Fruit fly (Drosophila melanogaster) whole organism, embryonic: ENCODE results near the gene CG33631.

Experiments
- Aef1 ChIP-seq: fragments of 200-800 bp; sonication (Bioruptor generic); IDR thresholded peaks from 3 replicates; pipeline ENCODE4 v1.3.6; 2022; ENCODE audit warnings: missing biosample characterization, missing genetic modification characterization
- B-H1 ChIP-seq: fragments of 200-800 bp; sonication (Bioruptor generic); IDR thresholded peaks from 3 replicates; pipeline ENCODE4 v1.3.6; 2022; ENCODE audit warnings: missing biosample characterization, missing genetic modification characterization
- Bteb2 ChIP-seq: fragments of 200-800 bp; sonication (Bioruptor generic); optimal IDR thresholded peaks from 2 replicates; lab custom pipeline; 2016; ENCODE audit warnings: missing biosample characterization, missing genetic modification characterization
- CG10959 ChIP-seq: fragments of 200-800 bp; sonication (Bioruptor generic); IDR thresholded peaks from 2 replicates; pipeline ENCODE4 v1.3.6; 2022; ENCODE audit warnings: missing biosample characterization, missing genetic modification characterization
- CG11456 ChIP-seq: fragments of 200-800 bp; sonication (Bioruptor generic); IDR thresholded peaks from 3 replicates; pipeline ENCODE4 v1.3.6; 2022; ENCODE audit warnings: missing biosample characterization, missing genetic modification characterization
- CG13624 ChIP-seq: fragments of 200-800 bp; sonication (Bioruptor generic); optimal IDR thresholded peaks from 2 replicates; lab custom pipeline; 2016; ENCODE audit warnings: missing biosample characterization, missing genetic modification characterization
- CG14441 ChIP-seq: fragments of 200-800 bp; sonication (Bioruptor generic); IDR thresholded peaks from 2 replicates; pipeline ENCODE4 v1.3.6; 2022; ENCODE audit warnings: missing biosample characterization, missing genetic modification characterization
- CG14667 ChIP-seq: fragments of 200-800 bp; sonication (Bioruptor generic); IDR thresholded peaks from 2 replicates; pipeline ENCODE4 v1.3.6; 2022; ENCODE audit warnings: missing biosample characterization, missing genetic modification characterization
- CG1529 ChIP-seq: fragments of 200-800 bp; sonication (Bioruptor generic); optimal IDR thresholded peaks from 3 replicates; lab custom pipeline; 2018; ENCODE audit warnings: missing biosample characterization, missing genetic modification characterization
- CG1647 ChIP-seq: fragments of 200-800 bp; sonication (Bioruptor generic); optimal IDR thresholded peaks from 3 replicates; lab custom pipeline; 2016; ENCODE audit warnings: missing biosample characterization, missing genetic modification characterization
- CG17328 ChIP-seq: fragments of 200-800 bp; sonication (Bioruptor generic); IDR thresholded peaks from 2 replicates; pipeline ENCODE4 v1.3.6; 2022; ENCODE audit warnings: missing biosample characterization, missing genetic modification characterization
- CG2120 ChIP-seq: fragments of 200-800 bp; sonication (Bioruptor generic); optimal IDR thresholded peaks from 3 replicates; lab custom pipeline; 2016; ENCODE audit warnings: missing biosample characterization, missing genetic modification characterization
- CG33557 ChIP-seq: fragments of 200-800 bp; sonication (Bioruptor generic); optimal IDR thresholded peaks from 2 replicates; lab custom pipeline; 2019; ENCODE audit warnings: missing biosample characterization, mild to moderate bottlenecking, missing genetic modification characterization, moderate library complexity
- CG34376 ChIP-seq: fragments of 200-800 bp; sonication (Bioruptor generic); optimal IDR thresholded peaks from 2 replicates; lab custom pipeline; 2018; ENCODE audit warnings: missing biosample characterization, mild to moderate bottlenecking, missing genetic modification characterization
- CG3726 ChIP-seq: fragments of 200-800 bp; sonication (Bioruptor generic); IDR thresholded peaks from 3 replicates; pipeline ENCODE4, ENCODE4 v1.3.6; 2022; ENCODE audit warnings: missing biosample characterization, missing genetic modification characterization
- CG43689 ChIP-seq: fragments of 200-800 bp; sonication (Bioruptor generic); IDR thresholded peaks from 2 replicates; pipeline ENCODE4 v1.3.6; 2022; ENCODE audit warnings: missing biosample characterization, missing genetic modification characterization
- CG7839 ChIP-seq: fragments of 200-800 bp; sonication (Bioruptor generic); optimal IDR thresholded peaks from 3 replicates; lab custom pipeline; 2018; ENCODE audit warnings: missing biosample characterization, mild to moderate bottlenecking, missing genetic modification characterization, moderate library complexity
- CG7963 ChIP-seq: fragments of 200-800 bp; sonication (Bioruptor generic); IDR thresholded peaks from 3 replicates; pipeline ENCODE4 v1.3.6; 2022; ENCODE audit warnings: missing biosample characterization, missing genetic modification characterization; ENCODE audit not compliant: partially characterized antibody
- CG8089 ChIP-seq: fragments of 200-800 bp; sonication (Bioruptor generic); optimal IDR thresholded peaks from 3 replicates; lab custom pipeline; 2016; ENCODE audit warnings: missing biosample characterization, missing genetic modification characterization
- CG8359 ChIP-seq: fragments of 200-800 bp; sonication (Bioruptor generic); optimal IDR thresholded peaks from 2 replicates; lab custom pipeline; 2017; ENCODE audit warnings: missing biosample characterization, mild to moderate bottlenecking, missing genetic modification characterization, borderline replicate concordance
- CG8944 ChIP-seq: fragments of 200-800 bp; sonication (Bioruptor generic); optimal IDR thresholded peaks from 3 replicates; lab custom pipeline; 2016; ENCODE audit warnings: missing biosample characterization, missing genetic modification characterization
- CG9797 ChIP-seq: fragments of 200-800 bp; sonication (Bioruptor generic); optimal IDR thresholded peaks from 3 replicates; lab custom pipeline; 2018; ENCODE audit warnings: missing biosample characterization, mild to moderate bottlenecking, missing genetic modification characterization
- D19A ChIP-seq: fragments of 200-800 bp; optimal IDR thresholded peaks from 3 replicates; lab custom pipeline; 2019; ENCODE audit warnings: missing biosample characterization, mild to moderate bottlenecking, missing genetic modification characterization, moderate library complexity
- Dip3 ChIP-seq: fragments of 200-800 bp; sonication (Bioruptor generic); optimal IDR thresholded peaks from 3 replicates; lab custom pipeline; 2016; ENCODE audit warnings: missing biosample characterization, missing genetic modification characterization
- ERR ChIP-seq: fragments of 200-800 bp; sonication (Bioruptor generic); optimal IDR thresholded peaks from 2 replicates; lab custom pipeline; 2016; ENCODE audit warnings: missing biosample characterization, missing genetic modification characterization
- HmgZ ChIP-seq: fragments of 200-800 bp; sonication (Bioruptor generic); optimal IDR thresholded peaks from 2 replicates; lab custom pipeline; 2018; ENCODE audit warnings: missing biosample characterization, mild to moderate bottlenecking, missing genetic modification characterization
- Lim3 ChIP-seq: fragments of 200-800 bp; sonication (Bioruptor generic); IDR thresholded peaks from 2 replicates; pipeline ENCODE4 v1.3.6; 2022; ENCODE audit warnings: missing biosample characterization, missing genetic modification characterization
- MESR4 ChIP-seq: fragments of 200-800 bp; sonication (Bioruptor generic); optimal IDR thresholded peaks from 2 replicates; lab custom pipeline; 2018; ENCODE audit warnings: missing biosample characterization, mild to moderate bottlenecking, missing genetic modification characterization, moderate library complexity
- Mad ChIP-seq: fragments of 200-800 bp; sonication (Bioruptor generic); optimal IDR thresholded peaks from 2 replicates; lab custom pipeline; 2016; ENCODE audit warnings: missing biosample characterization, missing genetic modification characterization
- Nf-YB ChIP-seq: fragments of 200-800 bp; sonication (Bioruptor generic); optimal IDR thresholded peaks from 3 replicates; lab custom pipeline; 2019; ENCODE audit warnings: missing biosample characterization, mild to moderate bottlenecking, missing genetic modification characterization, moderate library complexity
- Side ChIP-seq: fragments of 200-800 bp; sonication (Bioruptor generic); optimal IDR thresholded peaks from 2 replicates; lab custom pipeline; 2016; ENCODE audit warnings: missing biosample characterization, missing genetic modification characterization
- chm ChIP-seq: fragments of 200-800 bp; sonication (Bioruptor generic); IDR thresholded peaks from 2 replicates; pipeline ENCODE4 v1.3.6; 2022; ENCODE audit warnings: missing biosample characterization, missing genetic modification characterization
- dati ChIP-seq: fragments of 200-800 bp; sonication (Bioruptor generic); IDR thresholded peaks from 2 replicates; pipeline ENCODE4 v1.3.6; 2022; ENCODE audit warnings: missing biosample characterization, missing genetic modification characterization
- dm ChIP-seq: fragments of 200-800 bp; sonication (Bioruptor generic); optimal IDR thresholded peaks from 3 replicates; lab custom pipeline; 2016; ENCODE audit warnings: missing biosample characterization, missing genetic modification characterization
- dpn ChIP-seq, 2 experiments: fragments of 200-800 bp; sonication (Bioruptor generic); optimal IDR thresholded peaks; 3 replicates each; lab custom pipeline; 2016; ENCODE audit warnings: missing biosample characterization in 2 of 2, missing genetic modification characterization in 2 of 2
- esg ChIP-seq: fragments of 200-800 bp; sonication (Bioruptor generic); conservative IDR thresholded peaks from 2 replicates; pipeline ENCODE4 v1.3.6; 2022; ENCODE audit warnings: missing biosample characterization, missing genetic modification characterization
- her ChIP-seq: fragments of 200-800 bp; sonication (Bioruptor generic); optimal IDR thresholded peaks from 2 replicates; lab custom pipeline; 2016; ENCODE audit warnings: missing biosample characterization, missing genetic modification characterization
- kni ChIP-seq: fragments of 200-800 bp; sonication (Bioruptor generic); optimal IDR thresholded peaks from 3 replicates; lab custom pipeline; 2017; ENCODE audit warnings: mild to moderate bottlenecking, missing biosample characterization, missing genetic modification reagents, missing genetic modification characterization
- lbe ChIP-seq: fragments of 200-800 bp; sonication (Bioruptor generic); optimal IDR thresholded peaks from 2 replicates; lab custom pipeline; 2016; ENCODE audit warnings: missing biosample characterization, mild to moderate bottlenecking, missing genetic modification characterization
- maf-S ChIP-seq: fragments of 200-800 bp; sonication (Bioruptor generic); optimal IDR thresholded peaks from 2 replicates; lab custom pipeline; 2016; ENCODE audit warnings: missing biosample characterization, missing genetic modification characterization
- pb ChIP-seq: fragments of 200-800 bp; sonication (Bioruptor generic); optimal IDR thresholded peaks from 3 replicates; lab custom pipeline; 2016; ENCODE audit warnings: missing biosample characterization, missing genetic modification characterization
- pum ChIP-seq: fragments of 200-800 bp; sonication (Bioruptor generic); optimal IDR thresholded peaks from 2 replicates; lab custom pipeline; 2016; ENCODE audit warnings: missing biosample characterization, missing genetic modification characterization
- sim ChIP-seq: fragments of 200-800 bp; sonication (Bioruptor generic); IDR thresholded peaks from 2 replicates; pipeline ENCODE4 v1.3.6; 2022; ENCODE audit warnings: missing biosample characterization, missing genetic modification characterization
- sob ChIP-seq: fragments of 200-800 bp; sonication (Bioruptor generic); IDR thresholded peaks from 2 replicates; pipeline ENCODE4 v1.3.6; 2022; ENCODE audit warnings: missing biosample characterization, missing genetic modification characterization
- stc ChIP-seq: fragments of 200-800 bp; sonication (Bioruptor generic); IDR thresholded peaks from 2 replicates; pipeline ENCODE4 v1.3.6; 2022; ENCODE audit warnings: missing biosample characterization, missing genetic modification characterization
- tll ChIP-seq, 2 experiments: fragments of 200-800 bp in 1 of 2; fragments of >200 bp in 1 of 2; sonication (Bioruptor generic) in 1 of 2; optimal IDR thresholded peaks; 2 replicates each; lab custom pipeline; 2017 to 2019; ENCODE audit warnings: missing biosample characterization in 2 of 2, missing genetic modification characterization in 2 of 2, mild to moderate bottlenecking in 1 of 2, moderate library complexity in 1 of 2
- tna ChIP-seq: fragments of 200-800 bp; sonication (Bioruptor generic); IDR thresholded peaks from 2 replicates; pipeline ENCODE4 v1.3.6; 2022; ENCODE audit warnings: missing biosample characterization, missing genetic modification characterization; ENCODE audit not compliant: partially characterized antibody
- tx ChIP-seq: fragments of 200-800 bp; sonication (Bioruptor generic); optimal IDR thresholded peaks from 2 replicates; lab custom pipeline; 2016; ENCODE audit warnings: missing biosample characterization, missing genetic modification characterization
- vvl ChIP-seq: fragments of 200-800 bp; sonication (Bioruptor generic); IDR thresholded peaks from 2 replicates; pipeline ENCODE4 v1.3.6; 2022; ENCODE audit warnings: missing biosample characterization, missing genetic modification characterization
- zen2 ChIP-seq: fragments of 200-800 bp; sonication (Bioruptor generic); IDR thresholded peaks from 3 replicates; pipeline ENCODE4 v1.3.6; 2022; ENCODE audit warnings: missing biosample characterization, missing genetic modification characterization; ENCODE audit not compliant: partially characterized antibody
- zf30C ChIP-seq: fragments of 200-800 bp; sonication (Bioruptor generic); optimal IDR thresholded peaks from 3 replicates; lab custom pipeline; 2018; ENCODE audit warnings: missing biosample characterization, mild to moderate bottlenecking, missing genetic modification characterization
- zfh1 ChIP-seq: fragments of 200-800 bp; sonication (Bioruptor generic); IDR thresholded peaks from 3 replicates; pipeline ENCODE4 v1.3.6; 2022; ENCODE audit warnings: missing biosample characterization, missing genetic modification characterization

CG33631 gene

DNA sequence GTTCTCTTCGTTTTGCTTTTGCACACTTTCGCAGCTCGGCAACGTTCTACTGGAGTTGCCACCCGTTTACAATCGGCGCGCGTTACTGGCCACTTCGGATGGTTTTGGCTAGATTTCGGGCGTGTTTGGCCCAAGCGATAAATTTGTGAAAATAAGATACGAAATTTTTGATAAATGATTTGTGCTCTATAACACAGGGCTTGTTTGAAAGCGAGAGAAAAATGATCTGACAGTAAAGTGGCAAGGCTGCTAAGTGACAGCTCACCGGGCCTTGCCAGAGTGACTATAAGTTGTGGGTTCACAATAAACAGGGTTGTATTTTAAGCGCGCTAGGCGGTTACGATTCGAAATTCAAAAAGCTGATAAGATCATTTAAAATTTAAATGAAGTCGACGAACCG lies 46.1 kb downstream of the CG33631 start, which contains the start of gene Fmr1 (continued):
- TF ChIP-seq vvl (GFP tag; lab: Robert Waterston, UW) (no peak), CG1647 (peak; percentile 53), dpn (GFP tag; optimal IDR thresholded peaks at IDR 0.05; lab: Kevin White, UChicago) (peak; percentile 51 to 52), CG11456 (GFP tag; lab: Robert Waterston, UW) (peak; percentile 49; the same call in 1 of the 3 replicates), zf30C (GFP tag; lab: Kevin White, UChicago) (no peak), CG14667 (0 out of 2 replicates have a peak, but pooled peaks have one; percentile 12), CG34376 (GFP tag; lab: Kevin White, UChicago) (no peak), tll (GFP tag; optimal IDR thresholded peaks at IDR 0.05; lab: Kevin White, UChicago) (peak; percentile 30 to 73), tx (GFP tag; lab: Kevin White, UChicago) (peak; percentile 42), CG2120 (peak; percentile 72), Bteb2 (GFP tag; lab: Kevin White, UChicago) (peak; percentile 54), chm (GFP tag; lab: Robert Waterston, UW) (no peak), Mad (GFP tag; lab: Kevin White, UChicago) (peak; percentile 59), pb (GFP tag; lab: Kevin White, UChicago) (peak; percentile 60), CG33557 (GFP tag; lab: Kevin White, UChicago) (no peak), zfh1 (GFP tag; lab: Robert Waterston, UW) (peak; percentile 31; the same call in 1 of the 3 replicates), Aef1 (GFP tag; lab: Robert Waterston, UW) (peak; percentile 55), CG10959 (no peak), Dip3 (GFP tag; lab: Kevin White, UChicago) (peak; percentile 48), CG14441 (GFP tag; lab: Robert Waterston, UW) (peak; percentile 47; the same call in 1 of the 2 replicates), kni (peak; percentile 22), CG8944 (GFP tag; lab: Kevin White, UChicago) (peak; percentile 64), sim (GFP tag; lab: Robert Waterston, UW) (no peak), zen2 (GFP tag; lab: Robert Waterston, UW) (no peak), HmgZ (tag; lab: Kevin White, UChicago) (peak; percentile 73), Lim3 (GFP tag; lab: Robert Waterston, UW) (no peak), stc (GFP tag; lab: Robert Waterston, UW) (no peak), ERR (GFP tag; lab: Kevin White, UChicago) (peak; percentile 21), CG9797 (GFP tag; lab: Kevin White, UChicago) (peak; percentile 60), CG7839 (tag; lab: Kevin White, UChicago) (peak; percentile 16), dm (peak; percentile 61), CG13624 (GFP tag; lab: Kevin White, UChicago) (peak; percentile 59), lbe (GFP tag; lab: Kevin White, UChicago) (no peak), dati (GFP tag; lab: Robert Waterston, UW) (no peak), tna (GFP tag; lab: Robert Waterston, UW) (no peak), maf-S (GFP tag; lab: Kevin White, UChicago) (peak; percentile 52), B-H1 (no peak), CG7963 (GFP tag; lab: Robert Waterston, UW) (no peak), sob (GFP tag; lab: Robert Waterston, UW) (0 out of 2 replicates have a peak, but pooled peaks have one; percentile 12), CG1529 (GFP tag; lab: Kevin White, UChicago) (no peak), D19A (tag; lab: Kevin White, UChicago) (no peak), CG43689 (no peak), CG3726 (GFP tag; lab: Robert Waterston, UW) (no peak), Nf-YB (no peak), CG8089 (peak; percentile 45), MESR4 (GFP tag; lab: Kevin White, UChicago) (peak; percentile 24), pum (GFP tag; lab: Kevin White, UChicago) (peak; percentile 64), esg (GFP tag; lab: Robert Waterston, UW) (no peak; the same call in 1 of the 2 replicates), her (GFP tag; lab: Kevin White, UChicago) (no peak), CG8359 (GFP tag; lab: Kevin White, UChicago) (no peak), CG17328 (peak; percentile 26; the same call in 1 of the 2 replicates), Side (peak; percentile 27)
